Fruit fly (Drosophila melanogaster) Kc167 (cell line): ENCODE measurements around the gene Jon65Ai.

ENCODE experiments used
- Sin3A ChIP-seq: fragments of >200 bp; optimal IDR thresholded peaks from 2 replicates; lab custom pipeline; 2018; ENCODE audit warnings: missing external identifiers
- h ChIP-seq: fragments of >200 bp; optimal IDR thresholded peaks from 3 replicates; lab custom pipeline; 2018; ENCODE audit warnings: missing external identifiers
- ttk ChIP-seq: sonication (Bioruptor generic); optimal IDR thresholded peaks from 2 replicates; lab custom pipeline; 2017; ENCODE audit warnings: missing external identifiers

dm6 chr3L:6074975-6075692 lies 20.9 kb upstream of the Jon65Ai start, which contains the start of the genes CG13295 and CG6610:
- TF ChIP-seq ttk (lab: Kevin White, UChicago), result no peak
- TF ChIP-seq h, result no peak
- no peak for TF ChIP-seq Sin3A
